Worm (Caenorhabditis elegans): ENCODE results near the gene M01B2.12.

DNA sequence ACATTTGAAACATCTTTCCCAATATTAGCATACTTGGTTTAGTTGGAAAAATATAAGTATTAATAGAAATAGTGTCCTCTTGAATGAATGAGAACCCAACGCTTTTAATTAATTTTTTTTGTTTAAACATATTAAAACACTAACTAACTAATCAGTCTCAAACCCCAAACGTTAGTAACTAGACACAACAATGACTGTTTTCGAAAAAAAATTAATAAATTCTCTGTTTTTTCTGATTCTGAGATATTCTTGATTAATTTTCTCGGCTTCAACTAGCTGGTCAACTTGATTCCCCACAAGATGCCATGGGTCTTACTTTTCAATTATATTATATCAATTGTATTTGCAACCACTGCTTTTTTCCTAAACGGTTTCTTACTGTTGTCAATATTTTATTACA is 11.9 kb downstream of the M01B2.12 start, which contains the start of gene srbc-76:
- no peak for TF ChIP-seq mep-1 (tag; optimal IDR thresholded peaks at IDR 0.05)
- no peak for TF ChIP-seq mab-5 (tag; optimal IDR thresholded peaks at IDR 0.05)
- no peak for TF ChIP-seq ztf-11 (tag; optimal IDR thresholded peaks at IDR 0.05)

Measured in whole organism, mixed stage, embryonic.